Worm (Caenorhabditis elegans) whole organism, L3 larva: ENCODE measurements around the gene srh-241.

Source experiments
- R02D3.7 ChIP-seq: fragments of 150-350 bp; optimal IDR thresholded peaks from 2 replicates; lab custom pipeline; 2014; ENCODE audit warnings: missing biosample characterization, missing genetic modification characterization
- ZK546.5 ChIP-seq: sonication (generic microtip); optimal IDR thresholded peaks from 2 replicates; lab custom pipeline; 2017; ENCODE audit warnings: missing biosample characterization, missing genetic modification characterization
- aly-2 ChIP-seq: fragments of 150-350 bp; optimal IDR thresholded peaks from 2 replicates; lab custom pipeline; 2014; ENCODE audit warnings: missing biosample characterization, missing genetic modification characterization
- ama-1 ChIP-seq: fragments of 150-350 bp; optimal IDR thresholded peaks from 2 replicates; lab custom pipeline; 2018
- ceh-16 ChIP-seq: sonication (generic microtip); optimal IDR thresholded peaks from 2 replicates; lab custom pipeline; 2017; ENCODE audit warnings: missing biosample characterization, missing genetic modification characterization
- ceh-28 ChIP-seq: fragments of 150-350 bp; optimal IDR thresholded peaks from 2 replicates; lab custom pipeline; 2014; ENCODE audit warnings: missing biosample characterization, missing genetic modification reagents, missing genetic modification characterization
- ceh-9 ChIP-seq: sonication (generic microtip); optimal IDR thresholded peaks from 2 replicates; lab custom pipeline; 2018; ENCODE audit warnings: missing biosample characterization, missing genetic modification characterization
- daf-12 ChIP-seq: fragments of 150-350 bp; optimal IDR thresholded peaks from 2 replicates; lab custom pipeline; 2014; ENCODE audit warnings: missing biosample characterization, missing genetic modification reagents, missing genetic modification characterization
- egl-5 ChIP-seq: fragments of 150-350 bp; optimal IDR thresholded peaks from 2 replicates; lab custom pipeline; 2017; ENCODE audit warnings: missing biosample characterization, missing genetic modification reagents, missing genetic modification characterization, inconsistent platforms
- elt-1 ChIP-seq: fragments of 150-350 bp; optimal IDR thresholded peaks from 2 replicates; lab custom pipeline; 2014; ENCODE audit warnings: missing biosample characterization, missing genetic modification characterization
- elt-2 ChIP-seq: sonication (generic microtip); optimal IDR thresholded peaks from 2 replicates; lab custom pipeline; 2016; ENCODE audit warnings: missing genetic modification reagents, mild to moderate bottlenecking, missing genetic modification characterization, missing compliant biosample characterization
- elt-3 ChIP-seq, 3 experiments: fragments of 150-350 bp in 1 of 3; sonication (generic microtip) in 2 of 3; optimal IDR thresholded peaks; 2 replicates in 2 of 3; 4 replicates in 1 of 3; lab custom pipeline; 2014 to 2017; ENCODE audit warnings: missing biosample characterization in 3 of 3, missing genetic modification characterization in 3 of 3
- eor-1 ChIP-seq, 2 experiments: fragments of 150-350 bp; optimal IDR thresholded peaks; 2 replicates each; lab custom pipeline; 2014 to 2018; ENCODE audit warnings: missing biosample characterization in 2 of 2, missing genetic modification characterization in 2 of 2
- fkh-10 ChIP-seq: sonication (generic microtip); optimal IDR thresholded peaks from 2 replicates; lab custom pipeline; 2017; ENCODE audit warnings: missing biosample characterization, missing genetic modification reagents, missing genetic modification characterization
- fkh-2 ChIP-seq: fragments of 150-350 bp; optimal IDR thresholded peaks from 2 replicates; lab custom pipeline; 2014; ENCODE audit warnings: missing biosample characterization, missing genetic modification reagents, missing genetic modification characterization
- hmg-11 ChIP-seq: sonication (generic microtip); optimal IDR thresholded peaks from 2 replicates; lab custom pipeline; 2016; ENCODE audit warnings: missing genetic modification characterization, missing compliant biosample characterization
- jun-1 ChIP-seq: fragments of 150-350 bp; optimal IDR thresholded peaks from 2 replicates; lab custom pipeline; 2014; ENCODE audit warnings: missing biosample characterization, missing genetic modification reagents, missing genetic modification characterization
- lin-15B ChIP-seq: fragments of 150-350 bp; optimal IDR thresholded peaks from 2 replicates; lab custom pipeline; 2014; ENCODE audit warnings: missing biosample characterization, missing genetic modification characterization
- lin-39 ChIP-seq: fragments of 150-350 bp; optimal IDR thresholded peaks from 2 replicates; lab custom pipeline; 2018; ENCODE audit warnings: missing biosample characterization, missing genetic modification reagents, missing genetic modification characterization
- lsy-12 ChIP-seq: sonication (generic microtip); optimal IDR thresholded peaks from 2 replicates; lab custom pipeline; 2016; ENCODE audit warnings: mild to moderate bottlenecking, missing genetic modification characterization, missing compliant biosample characterization
- mml-1 ChIP-seq: fragments of 150-350 bp; sonication (generic microtip); optimal IDR thresholded peaks from 3 replicates; lab custom pipeline; 2014; ENCODE audit warnings: missing biosample characterization, missing genetic modification characterization
- nfya-1 ChIP-seq: sonication (generic microtip); optimal IDR thresholded peaks from 2 replicates; lab custom pipeline; 2017; ENCODE audit warnings: missing genetic modification characterization, mild to moderate bottlenecking, missing compliant biosample characterization, antibody characterized with exemption, moderate library complexity; ENCODE audit not compliant: insufficient read depth
- nhr-11 ChIP-seq: fragments of 150-350 bp; optimal IDR thresholded peaks from 2 replicates; lab custom pipeline; 2014; ENCODE audit warnings: missing biosample characterization, missing genetic modification characterization
- nhr-12 ChIP-seq: fragments of 150-350 bp; optimal IDR thresholded peaks from 2 replicates; lab custom pipeline; 2014; ENCODE audit warnings: missing biosample characterization, missing genetic modification characterization
- nhr-23 ChIP-seq: fragments of 150-350 bp; optimal IDR thresholded peaks from 2 replicates; lab custom pipeline; 2014; ENCODE audit warnings: missing biosample characterization, missing genetic modification reagents, missing genetic modification characterization
- nhr-237 ChIP-seq: fragments of 150-350 bp; optimal IDR thresholded peaks from 2 replicates; lab custom pipeline; 2014; ENCODE audit warnings: missing biosample characterization, missing genetic modification characterization
- nhr-25 ChIP-seq: sonication (generic microtip); optimal IDR thresholded peaks from 2 replicates; lab custom pipeline; 2017; ENCODE audit warnings: missing biosample characterization, missing genetic modification characterization
- nhr-28 ChIP-seq: fragments of 150-350 bp; optimal IDR thresholded peaks from 2 replicates; lab custom pipeline; 2014; ENCODE audit warnings: missing biosample characterization, missing genetic modification characterization
- nhr-43 ChIP-seq: sonication (generic microtip); optimal IDR thresholded peaks from 2 replicates; lab custom pipeline; 2016; ENCODE audit warnings: mild to moderate bottlenecking, missing genetic modification characterization, missing compliant biosample characterization; ENCODE audit not compliant: poor library complexity, severe bottlenecking
- nhr-67 ChIP-seq: fragments of 150-350 bp; optimal IDR thresholded peaks from 2 replicates; lab custom pipeline; 2014; ENCODE audit warnings: missing biosample characterization, missing genetic modification characterization
- pqm-1 ChIP-seq: fragments of 150-350 bp; optimal IDR thresholded peaks from 2 replicates; lab custom pipeline; 2017; ENCODE audit warnings: missing biosample characterization, missing genetic modification characterization, inconsistent platforms
- sea-2 ChIP-seq: fragments of 150-350 bp; sonication (generic microtip); optimal IDR thresholded peaks from 4 replicates; lab custom pipeline; 2014; ENCODE audit warnings: missing biosample characterization, missing genetic modification reagents, missing genetic modification characterization
- skn-1 ChIP-seq: fragments of 150-350 bp; optimal IDR thresholded peaks from 2 replicates; lab custom pipeline; 2014; ENCODE audit warnings: missing biosample characterization, missing genetic modification characterization
- tbx-2 ChIP-seq: sonication (generic microtip); optimal IDR thresholded peaks from 2 replicates; lab custom pipeline; 2016; ENCODE audit warnings: mild to moderate bottlenecking, missing genetic modification characterization, missing compliant biosample characterization
- unc-39 ChIP-seq: sonication (generic microtip); optimal IDR thresholded peaks from 4 replicates; lab custom pipeline; 2017; ENCODE audit warnings: missing biosample characterization, missing genetic modification characterization
- unc-62 ChIP-seq: fragments of 150-350 bp; sonication (generic microtip); optimal IDR thresholded peaks from 4 replicates; lab custom pipeline; 2014; ENCODE audit warnings: missing biosample characterization, missing genetic modification reagents, missing genetic modification characterization
- zag-1 ChIP-seq: fragments of 150-350 bp; optimal IDR thresholded peaks from 2 replicates; lab custom pipeline; 2014; ENCODE audit warnings: missing biosample characterization, missing genetic modification characterization
- ztf-11 ChIP-seq: fragments of 150-350 bp; optimal IDR thresholded peaks from 2 replicates; lab custom pipeline; 2014; ENCODE audit warnings: missing biosample characterization, missing genetic modification characterization
- ztf-4 ChIP-seq: fragments of 150-350 bp; optimal IDR thresholded peaks from 2 replicates; lab custom pipeline; 2014; ENCODE audit warnings: missing biosample characterization, missing genetic modification characterization

The srh-241 gene

ce11 chrV:2871754-2872504 lies 2.5 kb upstream of the srh-241 start:
- TF ChIP-seq ceh-16 (tag; lab: Kevin White, UChicago) (no peak), fkh-10 (GFP tag; lab: Kevin White, UChicago) (no peak), ztf-4 (tag; lab: Kevin White, UChicago) (no peak), ceh-28 (no peak), egl-5 (tag; lab: Kevin White, UChicago) (no peak), lsy-12 (tag; lab: Kevin White, UChicago) (no peak), elt-2 (tag; lab: Kevin White, UChicago) (no peak), R02D3.7 (tag; lab: Kevin White, UChicago) (no peak), nhr-12 (tag; lab: Kevin White, UChicago) (no peak), nhr-28 (tag; lab: Kevin White, UChicago) (no peak), nhr-67 (tag; lab: Kevin White, UChicago) (no peak), ZK546.5 (tag; lab: Kevin White, UChicago) (no peak), mml-1 (tag; lab: Kevin White, UChicago) (no peak), daf-12 (tag; lab: Kevin White, UChicago) (no peak), tbx-2 (no peak)

- no peak for TF ChIP-seq nhr-28 (tag; lab: Kevin White, UChicago)
- TF ChIP-seq ZK546.5 (tag; lab: Kevin White, UChicago) = no peak
- TF ChIP-seq ceh-16 (tag; lab: Kevin White, UChicago) = no peak
- no peak for TF ChIP-seq nhr-43 (tag; lab: Kevin White, UChicago)
- TF ChIP-seq elt-2 (tag; lab: Kevin White, UChicago) = no peak
- TF ChIP-seq hmg-11 (tag; lab: Kevin White, UChicago) = no peak
- no peak for TF ChIP-seq lin-15B (tag; lab: Kevin White, UChicago)
- TF ChIP-seq eor-1 (tag; optimal IDR thresholded peaks at IDR 0.05; lab: Kevin White, UChicago) = no peak
- TF ChIP-seq ceh-9 (tag; lab: Kevin White, UChicago) = no peak
- TF ChIP-seq unc-62 (GFP tag; lab: Kevin White, UChicago) = no peak
- no peak for TF ChIP-seq ztf-4 (tag; lab: Kevin White, UChicago)
- no peak for TF ChIP-seq sea-2 (GFP tag; lab: Kevin White, UChicago)
- TF ChIP-seq nhr-12 (tag; lab: Kevin White, UChicago) = no peak
- no peak for TF ChIP-seq unc-39 (tag; lab: Kevin White, UChicago)
Observed at ce11 chrV:2870127-2870526, 724 bp upstream of the srh-241 start, which contains the start of gene srh-243. Gene srh-243, plus strand, starts transcription at chrV:2870427.

ce11 chrV:2864899-2865298 lies 4.5 kb downstream of the srh-241 start, which contains the start of gene srh-240:
Gene srh-240, plus strand, starts transcription at chrV:2865199.
- TF ChIP-seq ztf-4 (tag; lab: Kevin White, UChicago) (no peak), unc-39 (tag; lab: Kevin White, UChicago) (no peak), elt-1 (tag; lab: Kevin White, UChicago) (no peak), ceh-16 (tag; lab: Kevin White, UChicago) (no peak), nhr-11 (tag; lab: Kevin White, UChicago) (no peak), fkh-10 (GFP tag; lab: Kevin White, UChicago) (no peak), fkh-2 (tag; lab: Kevin White, UChicago) (no peak)

- TF ChIP-seq nhr-23 (tag; lab: Kevin White, UChicago) = no peak
- TF ChIP-seq nhr-28 (tag; lab: Kevin White, UChicago) = no peak
- no peak for TF ChIP-seq skn-1
- no peak for TF ChIP-seq ama-1 (lab: Kevin White, UChicago)
Observed at ce11 chrV:2863033-2863432, 6.4 kb downstream of the srh-241 start, which contains the start of gene srh-272. Gene srh-272, plus strand, starts transcription at chrV:2863333.

- TF ChIP-seq lin-39 (tag; lab: Kevin White, UChicago) = no peak
- no peak for TF ChIP-seq lsy-12 (tag; lab: Kevin White, UChicago)
- TF ChIP-seq nhr-237 (tag; lab: Kevin White, UChicago) = no peak
- no peak for TF ChIP-seq ztf-4 (tag; lab: Kevin White, UChicago)
- TF ChIP-seq eor-1 (tag; optimal IDR thresholded peaks at IDR 0.05; lab: Kevin White, UChicago) = no peak
- TF ChIP-seq nhr-25 (tag; lab: Kevin White, UChicago) = no peak
- TF ChIP-seq nhr-28 (tag; lab: Kevin White, UChicago) = no peak
- TF ChIP-seq pqm-1 (tag; lab: Kevin White, UChicago) = no peak
- no peak for TF ChIP-seq ceh-9 (tag; lab: Kevin White, UChicago)
- no peak for TF ChIP-seq nfya-1 (tag; lab: Kevin White, UChicago)
- no peak for TF ChIP-seq elt-3 (tag; optimal IDR thresholded peaks at IDR 0.05; lab: Kevin White, UChicago)
- no peak for TF ChIP-seq jun-1 (tag; lab: Kevin White, UChicago)
- TF ChIP-seq egl-5 (tag; lab: Kevin White, UChicago) = no peak
- no peak for TF ChIP-seq zag-1 (tag; lab: Kevin White, UChicago)
- TF ChIP-seq fkh-2 (tag; lab: Kevin White, UChicago) = no peak
- no peak for TF ChIP-seq ztf-11
- no peak for TF ChIP-seq unc-62 (GFP tag; lab: Kevin White, UChicago)
- TF ChIP-seq aly-2 = no peak
Observed at ce11 chrV:2861505-2861904, 7.9 kb downstream of the srh-241 start, which contains the start of gene srh-270. Gene srh-270, minus strand, starts transcription at chrV:2861605.
